Worm (Caenorhabditis elegans) whole organism, young adult: ENCODE measurements around the gene unc-52.

Source experiments
- B0261.1 ChIP-seq: sonication (generic microtip); optimal IDR thresholded peaks from 2 replicates; lab custom pipeline; 2016; ENCODE audit warnings: mild to moderate bottlenecking, missing genetic modification characterization, moderate library complexity, missing compliant biosample characterization
- B0336.3 ChIP-seq: fragments of 200-800 bp; sonication (Bioruptor generic); IDR thresholded peaks from 2 replicates; pipeline ENCODE4 v1.3.6; 2022; ENCODE audit warnings: missing genetic modification characterization, missing compliant biosample characterization
- C06A6.2 ChIP-seq: fragments of 200-800 bp; sonication (Bioruptor generic); conservative IDR thresholded peaks from 2 replicates; pipeline ENCODE4 v1.3.6; 2022; ENCODE audit warnings: missing genetic modification characterization, missing compliant biosample characterization
- C17E4.6 ChIP-seq: fragments of 200-800 bp; sonication (Bioruptor generic); IDR thresholded peaks from 2 replicates; pipeline ENCODE4 v1.3.6; 2022; ENCODE audit warnings: missing genetic modification reagents, missing genetic modification characterization, missing compliant biosample characterization
- D2030.7 ChIP-seq: fragments of 200-800 bp; sonication (Bioruptor generic); IDR thresholded peaks from 2 replicates; pipeline ENCODE4 v1.3.6; 2022; ENCODE audit warnings: missing genetic modification reagents, missing genetic modification characterization, missing compliant biosample characterization
- F22D6.2 ChIP-seq: sonication (generic microtip); optimal IDR thresholded peaks from 2 replicates; lab custom pipeline; 2016; ENCODE audit warnings: mild to moderate bottlenecking, missing genetic modification characterization, missing compliant biosample characterization
- F39B2.1 ChIP-seq: fragments of 200-800 bp; sonication (Bioruptor generic); IDR thresholded peaks from 2 replicates; pipeline ENCODE4 v1.3.6; 2022; ENCODE audit warnings: missing genetic modification reagents, missing genetic modification characterization, missing compliant biosample characterization
- F49E8.2 ChIP-seq: sonication (generic microtip); optimal IDR thresholded peaks from 3 replicates; lab custom pipeline; 2017; ENCODE audit warnings: missing genetic modification characterization, mild to moderate bottlenecking, missing compliant biosample characterization, antibody characterized with exemption, moderate library complexity; ENCODE audit not compliant: insufficient read depth
- F52B5.7 ChIP-seq: sonication (generic microtip); optimal IDR thresholded peaks from 2 replicates; lab custom pipeline; 2016; ENCODE audit warnings: mild to moderate bottlenecking, missing genetic modification characterization, missing compliant biosample characterization
- F57A8.1 ChIP-seq: fragments of 200-800 bp; sonication (Bioruptor generic); optimal IDR thresholded peaks from 2 replicates; lab custom pipeline; 2018; ENCODE audit warnings: mild to moderate bottlenecking, missing genetic modification characterization, moderate library complexity, missing compliant biosample characterization
- T07F8.4 ChIP-seq: sonication (generic microtip); optimal IDR thresholded peaks from 2 replicates; lab custom pipeline; 2016; ENCODE audit warnings: mild to moderate bottlenecking, missing genetic modification characterization, moderate library complexity, missing compliant biosample characterization
- Y56A3A.18 ChIP-seq: fragments of 200-800 bp; sonication (Bioruptor generic); IDR thresholded peaks from 2 replicates; pipeline ENCODE4 v1.3.6; 2022; ENCODE audit warnings: missing genetic modification reagents, missing genetic modification characterization, missing compliant biosample characterization
- Y79H2A.3 ChIP-seq: fragments of 200-800 bp; sonication (Bioruptor generic); conservative IDR thresholded peaks from 2 replicates; pipeline ENCODE4 v1.3.6; 2022; ENCODE audit warnings: missing genetic modification reagents, missing genetic modification characterization, missing compliant biosample characterization
- ZK185.1 ChIP-seq: sonication (generic microtip); optimal IDR thresholded peaks from 2 replicates; lab custom pipeline; 2016; ENCODE audit warnings: mild to moderate bottlenecking, missing genetic modification characterization, missing compliant biosample characterization; ENCODE audit not compliant: poor library complexity, severe bottlenecking
- aptf-2 ChIP-seq: fragments of 200-800 bp; sonication (Bioruptor generic); conservative IDR thresholded peaks from 2 replicates; pipeline ENCODE4 v1.3.6; 2022; ENCODE audit warnings: missing genetic modification reagents, missing genetic modification characterization, missing compliant biosample characterization
- athp-1 ChIP-seq: sonication (generic microtip); optimal IDR thresholded peaks from 2 replicates; lab custom pipeline; 2017; ENCODE audit warnings: mild to moderate bottlenecking, missing genetic modification characterization, missing compliant biosample characterization
- attf-6 ChIP-seq: fragments of 200-800 bp; sonication (Bioruptor generic); IDR thresholded peaks from 2 replicates; pipeline ENCODE4 v1.3.6; 2022; ENCODE audit warnings: missing genetic modification reagents, missing genetic modification characterization, missing compliant biosample characterization
- bed-1 ChIP-seq: fragments of 200-800 bp; sonication (Bioruptor generic); IDR thresholded peaks from 2 replicates; pipeline ENCODE4 v1.3.6; 2022; ENCODE audit warnings: missing genetic modification reagents, missing genetic modification characterization, missing compliant biosample characterization
- cebp-2 ChIP-seq: fragments of 200-800 bp; sonication (Bioruptor generic); IDR thresholded peaks from 2 replicates; pipeline ENCODE4 v1.3.6; 2022; ENCODE audit warnings: missing genetic modification characterization, missing compliant biosample characterization
- ceh-79 ChIP-seq: sonication (generic microtip); optimal IDR thresholded peaks from 2 replicates; lab custom pipeline; 2017; ENCODE audit warnings: mild to moderate bottlenecking, missing genetic modification characterization, missing compliant biosample characterization
- ceh-91 ChIP-seq: fragments of 200-800 bp; sonication (Bioruptor generic); IDR thresholded peaks from 2 replicates; pipeline ENCODE4 v1.3.6; 2022; ENCODE audit warnings: missing genetic modification reagents, missing genetic modification characterization, missing compliant biosample characterization
- chd-7 ChIP-seq: sonication (generic microtip); optimal IDR thresholded peaks from 2 replicates; lab custom pipeline; 2016; ENCODE audit warnings: mild to moderate bottlenecking, missing genetic modification characterization, moderate library complexity, missing compliant biosample characterization
- egrh-3 ChIP-seq: fragments of 200-800 bp; sonication (Bioruptor generic); IDR thresholded peaks from 2 replicates; pipeline ENCODE4 v1.3.6; 2022; ENCODE audit warnings: missing genetic modification reagents, missing genetic modification characterization, missing compliant biosample characterization
- hlh-26 ChIP-seq: fragments of 200-800 bp; sonication (Bioruptor generic); conservative IDR thresholded peaks from 2 replicates; pipeline ENCODE4 v1.3.6; 2022; ENCODE audit warnings: missing genetic modification reagents, missing genetic modification characterization, missing compliant biosample characterization
- lir-1 ChIP-seq: fragments of 200-800 bp; sonication (Bioruptor generic); conservative IDR thresholded peaks from 2 replicates; pipeline ENCODE4 v1.3.6; 2022; ENCODE audit warnings: missing genetic modification reagents, missing genetic modification characterization, missing compliant biosample characterization
- madf-10 ChIP-seq: sonication (generic microtip); optimal IDR thresholded peaks from 2 replicates; lab custom pipeline; 2016; ENCODE audit warnings: mild to moderate bottlenecking, missing genetic modification characterization, missing compliant biosample characterization
- mel-28 ChIP-seq: sonication (generic microtip); optimal IDR thresholded peaks from 2 replicates; lab custom pipeline; 2016; ENCODE audit warnings: borderline replicate concordance, mild to moderate bottlenecking, missing genetic modification characterization, missing compliant biosample characterization
- mxl-1 ChIP-seq: sonication (generic microtip); optimal IDR thresholded peaks from 2 replicates; lab custom pipeline; 2016; ENCODE audit warnings: missing genetic modification characterization, missing compliant biosample characterization
- nfya-1 ChIP-seq: sonication (generic microtip); optimal IDR thresholded peaks from 2 replicates; lab custom pipeline; 2017; ENCODE audit warnings: antibody characterized with exemption, missing compliant biosample characterization, missing genetic modification characterization, borderline replicate concordance; ENCODE audit not compliant: insufficient read depth
- nhr-27 ChIP-seq: fragments of 200-800 bp; sonication (Bioruptor generic); optimal IDR thresholded peaks from 2 replicates; lab custom pipeline; 2018; ENCODE audit warnings: mild to moderate bottlenecking, missing genetic modification characterization, moderate library complexity, missing compliant biosample characterization
- nhr-90 ChIP-seq: sonication (generic microtip); optimal IDR thresholded peaks from 2 replicates; lab custom pipeline; 2016; ENCODE audit warnings: missing genotype, mild to moderate bottlenecking, missing genetic modification characterization, missing compliant biosample characterization
- rpc-1 ChIP-seq, 2 experiments: fragments of 150-350 bp in 1 of 2; sonication (generic microtip) in 1 of 2; optimal IDR thresholded peaks; 2 replicates each; lab custom pipeline; 2014 to 2018; ENCODE audit warnings: missing biosample characterization in 1 of 2, missing genetic modification characterization in 1 of 2, missing genetic modification reagents in 1 of 2, missing genotype in 1 of 2
- sdz-38 ChIP-seq: sonication (generic microtip); optimal IDR thresholded peaks from 2 replicates; lab custom pipeline; 2016; ENCODE audit warnings: missing genotype, missing genetic modification characterization, missing compliant biosample characterization
- snpc-1.3 ChIP-seq: sonication (generic microtip); optimal IDR thresholded peaks from 2 replicates; lab custom pipeline; 2017; ENCODE audit warnings: missing genetic modification characterization, mild to moderate bottlenecking, missing compliant biosample characterization, antibody characterized with exemption, moderate library complexity, missing genotype, missing genetic modification reagents; ENCODE audit not compliant: insufficient read depth
- snpc-4 ChIP-seq, 5 experiments: fragments of 150-350 bp in 1 of 5; sonication (generic microtip) in 4 of 5; optimal IDR thresholded peaks; 2 replicates each; lab custom pipeline; 2014 to 2018; ENCODE audit warnings: missing genetic modification characterization in 5 of 5, missing biosample characterization in 3 of 5, antibody characterized with exemption in 2 of 5, mild to moderate bottlenecking in 2 of 5, missing compliant biosample characterization in 2 of 5, missing genotype in 2 of 5, moderate library complexity in 2 of 5, missing genetic modification reagents in 1 of 5
- somi-1 ChIP-seq: fragments of 200-800 bp; sonication (Bioruptor generic); optimal IDR thresholded peaks from 2 replicates; lab custom pipeline; 2018; ENCODE audit warnings: mild to moderate bottlenecking, missing genetic modification characterization, missing compliant biosample characterization
- sptf-2 ChIP-seq: fragments of 200-800 bp; sonication (Bioruptor generic); optimal IDR thresholded peaks from 2 replicates; lab custom pipeline; 2018; ENCODE audit warnings: mild to moderate bottlenecking, missing genetic modification characterization, missing compliant biosample characterization
- tbx-9 ChIP-seq: sonication (generic microtip); optimal IDR thresholded peaks from 2 replicates; lab custom pipeline; 2016; ENCODE audit warnings: borderline replicate concordance, missing genetic modification characterization, inconsistent platforms, missing compliant biosample characterization
- tlf-1 ChIP-seq: fragments of 200-800 bp; sonication (Bioruptor generic); optimal IDR thresholded peaks from 2 replicates; lab custom pipeline; 2018; ENCODE audit warnings: mild to moderate bottlenecking, missing genetic modification characterization, missing compliant biosample characterization
- unc-62 ChIP-seq: fragments of 150-350 bp; optimal IDR thresholded peaks from 2 replicates; lab custom pipeline; 2014; ENCODE audit warnings: missing biosample characterization, missing genetic modification reagents, missing genetic modification characterization
- ztf-22 ChIP-seq: fragments of 200-800 bp; sonication (Bioruptor generic); optimal IDR thresholded peaks from 2 replicates; lab custom pipeline; 2018; ENCODE audit warnings: mild to moderate bottlenecking, missing genetic modification characterization, moderate library complexity, missing compliant biosample characterization
- ztf-26 ChIP-seq: sonication (generic microtip); optimal IDR thresholded peaks from 2 replicates; lab custom pipeline; 2017; ENCODE audit warnings: missing genetic modification characterization, missing compliant biosample characterization
- ztf-3 ChIP-seq: fragments of 200-800 bp; sonication (Bioruptor generic); optimal IDR thresholded peaks from 2 replicates; lab custom pipeline; 2018; ENCODE audit warnings: mild to moderate bottlenecking, missing genetic modification characterization, missing compliant biosample characterization

The unc-52 gene

ce11 chrII:14703232-14703926 lies 19.1 kb upstream of the unc-52 start:
- no peak for TF ChIP-seq snpc-1.3 (tag; lab: Kevin White, UChicago)
- no peak for TF ChIP-seq T07F8.4 (tag; lab: Kevin White, UChicago)
- no peak for TF ChIP-seq madf-10 (tag; lab: Kevin White, UChicago)
- no peak for TF ChIP-seq unc-62 (GFP tag; lab: Kevin White, UChicago)
- TF ChIP-seq F57A8.1: no peak
- TF ChIP-seq F49E8.2 (tag; lab: Kevin White, UChicago): no peak
- TF ChIP-seq lir-1 (GFP tag; lab: Robert Waterston, UW): no peak
- TF ChIP-seq tbx-9 (tag; lab: Kevin White, UChicago): no peak
- TF ChIP-seq sptf-2 (GFP tag; lab: Kevin White, UChicago): no peak
- TF ChIP-seq aptf-2 (GFP tag; lab: Robert Waterston, UW): no peak
- TF ChIP-seq ceh-79 (tag; lab: Kevin White, UChicago): no peak
- TF ChIP-seq B0336.3 (GFP tag; lab: Robert Waterston, UW): no peak
- no peak for TF ChIP-seq egrh-3
- TF ChIP-seq nfya-1: no peak

DNA sequence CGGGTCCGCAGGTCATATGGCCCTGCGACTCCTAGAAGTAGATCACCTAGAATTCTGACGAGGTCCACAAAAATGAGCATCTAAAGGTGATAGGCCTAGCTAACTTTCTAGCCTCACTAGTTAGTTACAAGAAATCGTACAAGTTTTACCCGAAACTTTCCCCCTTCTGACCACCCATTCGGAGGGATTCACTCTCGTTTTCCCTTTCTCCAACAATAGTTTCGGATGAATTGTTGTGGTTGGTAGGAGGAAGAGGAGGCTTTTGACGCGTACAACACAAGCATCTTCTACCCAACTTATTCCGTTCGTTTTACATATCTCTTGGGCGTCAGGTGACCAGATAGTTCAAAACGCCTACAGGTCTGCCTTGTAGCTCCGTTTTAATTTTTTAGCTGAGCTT lies 17.3 kb upstream of the unc-52 start:
- TF ChIP-seq Y56A3A.18 (GFP tag; lab: Robert Waterston, UW) (no peak), mel-28 (tag; lab: Kevin White, UChicago) (no peak), F22D6.2 (tag; lab: Kevin White, UChicago) (no peak), ceh-91 (GFP tag; lab: Robert Waterston, UW) (no peak), snpc-4 (GFP tag; optimal IDR thresholded peaks at IDR 0.05; lab: Kevin White, UChicago) (no peak), snpc-4 (tag; optimal IDR thresholded peaks at IDR 0.05; lab: Kevin White, UChicago) (no peak), B0261.1 (tag; lab: Kevin White, UChicago) (no peak), nhr-27 (tag; lab: Kevin White, UChicago) (no peak), bed-1 (GFP tag; lab: Robert Waterston, UW) (no peak), ztf-3 (GFP tag; lab: Kevin White, UChicago) (no peak)

- TF ChIP-seq athp-1: no peak
- TF ChIP-seq C17E4.6 (GFP tag; lab: Robert Waterston, UW): no peak
- TF ChIP-seq D2030.7 (GFP tag; lab: Robert Waterston, UW): no peak
- TF ChIP-seq chd-7: no peak
- TF ChIP-seq ztf-22 (GFP tag; lab: Kevin White, UChicago): no peak
Observed at ce11 chrII:14700096-14700495, 15.8 kb upstream of the unc-52 start.

DNA sequence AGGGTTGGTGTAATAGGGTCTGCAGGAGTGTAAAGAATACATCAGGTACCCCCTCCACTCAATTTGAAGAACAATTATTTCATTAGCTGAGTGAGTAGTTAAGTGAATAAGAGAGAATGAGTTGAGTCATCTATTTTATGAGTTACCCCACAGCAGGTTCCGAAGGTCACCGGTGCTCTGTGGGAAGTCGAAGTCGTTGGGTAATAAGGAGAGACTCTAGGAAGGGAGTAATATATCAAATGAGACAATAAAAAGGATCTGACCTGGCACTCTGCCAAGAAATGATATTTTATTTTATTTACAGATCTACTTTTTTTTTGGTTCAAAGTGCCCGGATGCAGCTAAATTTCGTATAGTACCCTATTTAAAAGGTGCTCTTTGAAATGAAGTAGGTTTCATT lies 13.8 kb upstream of the unc-52 start, which contains the start of gene C09F9.1:
Gene C09F9.1 (plus strand): TSS at position 301 of the 400 bp plus-strand sequence.
- TF ChIP-seq chd-7 (no peak), mxl-1 (tag; lab: Kevin White, UChicago) (no peak), F52B5.7 (tag; lab: Kevin White, UChicago) (no peak), nfya-1 (no peak), sdz-38 (tag; lab: Kevin White, UChicago) (no peak), attf-6 (GFP tag; lab: Robert Waterston, UW) (no peak), ZK185.1 (tag; lab: Kevin White, UChicago) (no peak), hlh-26 (GFP tag; lab: Robert Waterston, UW) (no peak), rpc-1 (optimal IDR thresholded peaks at IDR 0.05; lab: Kevin White, UChicago) (no peak), rpc-1 (tag; optimal IDR thresholded peaks at IDR 0.05; lab: Kevin White, UChicago) (no peak), cebp-2 (GFP tag; lab: Robert Waterston, UW) (no peak), ztf-26 (tag; lab: Kevin White, UChicago) (no peak), F39B2.1 (GFP tag; lab: Robert Waterston, UW) (no peak), nhr-90 (tag; lab: Kevin White, UChicago) (no peak), C06A6.2 (GFP tag; lab: Robert Waterston, UW) (no peak), tlf-1 (no peak), sptf-2 (GFP tag; lab: Kevin White, UChicago) (no peak), Y79H2A.3 (no peak), somi-1 (GFP tag; lab: Kevin White, UChicago) (no peak)
